Fruit fly (Drosophila melanogaster) S2 (cell line): ENCODE measurements around the gene uncNacbeta.

ENCODE experiments used
- CG8478 ChIP-seq: fragments of >200 bp; optimal IDR thresholded peaks from 2 replicates; lab custom pipeline; 2018
- CTCF ChIP-seq, 2 experiments: fragments of >200 bp; optimal IDR thresholded peaks; 2 replicates each; lab custom pipeline; 2018

- no peak for TF ChIP-seq CG8478 (lab: Kevin White, UChicago)
- TF ChIP-seq CTCF (optimal IDR thresholded peaks at IDR 0.05; lab: Kevin White, UChicago): no peak
Observed at dm6 chr2L:591511-591910, 27.9 kb upstream of the uncNacbeta start.
